ENCODE assay signal across 5 fruit fly cellular contexts in genomic region chrX:1858867-1859266, dm6.
TF ChIP-seq lines count a peak whose summit lies in the region.

Gene Lamtor5, minus strand, starts transcription at chrX:1858971.

- TF ChIP-seq CTCF in whole organism, embryonic (GFP tag; optimal IDR thresholded peaks at IDR 0.05; lab: Kevin White, UChicago), result no peak

TF ChIP-seq in whole organism, adult, 20 proteins besides CTCF, POLR2A, EP300 and RAD21 (continues in another document):
- TF ChIP-seq Hr96 (GFP tag; optimal IDR thresholded peaks at IDR 0.05; lab: Kevin White, UChicago) (peak; percentile 2), kay (GFP tag; lab: Kevin White, UChicago; ENCODE audit: borderline replicate concordance) (no peak), pad (GFP tag; optimal IDR thresholded peaks at IDR 0.05; lab: Kevin White, UChicago) (peak; percentile 21), CG5204 (GFP tag; optimal IDR thresholded peaks at IDR 0.05; lab: Kevin White, UChicago) (peak; percentile 41), Crg-1 (GFP tag; optimal IDR thresholded peaks at IDR 0.05; lab: Kevin White, UChicago) (no peak), Mnt (GFP tag; optimal IDR thresholded peaks at IDR 0.05; lab: Kevin White, UChicago) (peak; percentile 29), Clk (GFP tag; optimal IDR thresholded peaks at IDR 0.05; lab: Kevin White, UChicago) (no peak), cic (GFP tag; optimal IDR thresholded peaks at IDR 0.05; lab: Kevin White, UChicago) (no peak), cnc (optimal IDR thresholded peaks at IDR 0.05; lab: Kevin White, UChicago) (no peak), CG7101 (tag; optimal IDR thresholded peaks at IDR 0.05; lab: Kevin White, UChicago) (peak; percentile 51), CG33017 (tag; optimal IDR thresholded peaks at IDR 0.05; lab: Kevin White, UChicago) (peak; percentile 20), CG1620 (GFP tag; optimal IDR thresholded peaks at IDR 0.05; lab: Kevin White, UChicago) (peak; percentile 44), CG11617 (GFP tag; optimal IDR thresholded peaks at IDR 0.05; lab: Kevin White, UChicago) (peak; percentile 56), bab1 (GFP tag; optimal IDR thresholded peaks at IDR 0.05; lab: Kevin White, UChicago) (peak; percentile 77), CG7045 (GFP tag; optimal IDR thresholded peaks at IDR 0.05; lab: Kevin White, UChicago) (peak; percentile 22), tj (GFP tag; optimal IDR thresholded peaks at IDR 0.05; lab: Kevin White, UChicago) (no peak), toe (GFP tag; optimal IDR thresholded peaks at IDR 0.05; lab: Kevin White, UChicago) (no peak), CG14711 (tag; optimal IDR thresholded peaks at IDR 0.05; lab: Kevin White, UChicago) (peak; percentile 51)

TF ChIP-seq in whole organism, embryonic, 481 proteins besides CTCF, POLR2A, EP300 and RAD21 (continues in another document):
- TF ChIP-seq CG4707 (GFP tag; optimal IDR thresholded peaks at IDR 0.05; lab: Kevin White, UChicago) (peak; percentile 51), Hr3 (GFP tag; optimal IDR thresholded peaks at IDR 0.05; lab: Kevin White, UChicago) (no peak), CG31224 (GFP tag; IDR thresholded peaks at IDR 0.05; lab: Robert Waterston, UW) (no peak), scrt (GFP tag; optimal IDR thresholded peaks at IDR 0.05; lab: Kevin White, UChicago) (no peak), CG2199 (GFP tag; IDR thresholded peaks at IDR 0.05; lab: Robert Waterston, UW) (no peak), Side (GFP tag; optimal IDR thresholded peaks at IDR 0.05; lab: Kevin White, UChicago) (no peak), sqz (GFP tag; optimal IDR thresholded peaks at IDR 0.05; lab: Kevin White, UChicago) (peak; percentile 13), CG3407 (GFP tag; optimal IDR thresholded peaks at IDR 0.05; lab: Kevin White, UChicago) (no peak), nerfin-2 (GFP tag; IDR thresholded peaks at IDR 0.05; lab: Robert Waterston, UW; ENCODE audit: partially characterized antibody) (peak; percentile 23; the same call in 1 of the 2 replicates), BEAF-32 (GFP tag; optimal IDR thresholded peaks at IDR 0.05; lab: Kevin White, UChicago) (peak; percentile 15), D19B (GFP tag; optimal IDR thresholded peaks at IDR 0.05; lab: Kevin White, UChicago) (peak; percentile 1), gem (tag; optimal IDR thresholded peaks at IDR 0.05; lab: Kevin White, UChicago) (peak; percentile 68), az2 (GFP tag; optimal IDR thresholded peaks at IDR 0.05; lab: Kevin White, UChicago) (peak; percentile 21), Scr (GFP tag; IDR thresholded peaks at IDR 0.05; lab: Robert Waterston, UW; ENCODE audit: partially characterized antibody) (0 out of 2 replicates have a peak, but pooled peaks have one; percentile 21), CG4820 (GFP tag; optimal IDR thresholded peaks at IDR 0.05; lab: Kevin White, UChicago) (peak; percentile 9), CG17186 (GFP tag; optimal IDR thresholded peaks at IDR 0.05; lab: Kevin White, UChicago) (no peak), ftz-f1 (GFP tag; optimal IDR thresholded peaks at IDR 0.05; lab: Kevin White, UChicago) (no peak), jumu (GFP tag; optimal IDR thresholded peaks at IDR 0.05; lab: Kevin White, UChicago) (peak; percentile 29)

TF ChIP-seq in whole organism, prepupa, 60 proteins besides CTCF, POLR2A, EP300 and RAD21 (continues in another document):
- TF ChIP-seq CG6163 (GFP tag; IDR thresholded peaks at IDR 0.05; lab: Robert Waterston, UW) (peak; percentile 63), CG7368 (GFP tag; optimal IDR thresholded peaks at IDR 0.05; lab: Kevin White, UChicago) (peak; percentile 52), esn (GFP tag; optimal IDR thresholded peaks at IDR 0.05; lab: Kevin White, UChicago) (peak; percentile 63), CG1621 (tag; optimal IDR thresholded peaks at IDR 0.05; lab: Kevin White, UChicago) (no peak), salr (GFP tag; optimal IDR thresholded peaks at IDR 0.05; lab: Kevin White, UChicago) (no peak), Eip93F (GFP tag; optimal IDR thresholded peaks at IDR 0.05; lab: Kevin White, UChicago) (no peak), CG11762 (GFP tag; optimal IDR thresholded peaks at IDR 0.05; lab: Kevin White, UChicago; ENCODE audit: insufficient read depth) (no peak), Hr39 (GFP tag; optimal IDR thresholded peaks at IDR 0.05; lab: Kevin White, UChicago) (peak; percentile 51), CG4318 (GFP tag; optimal IDR thresholded peaks at IDR 0.05; lab: Kevin White, UChicago) (no peak), fd59A (GFP tag; optimal IDR thresholded peaks at IDR 0.05; lab: Kevin White, UChicago) (peak; percentile 10), Sox14 (GFP tag; optimal IDR thresholded peaks at IDR 0.05; lab: Kevin White, UChicago) (peak; percentile 82), achi (GFP tag; optimal IDR thresholded peaks at IDR 0.05; lab: Kevin White, UChicago) (peak; percentile 41), CG11294 (GFP tag; IDR thresholded peaks at IDR 0.05; lab: Robert Waterston, UW) (no peak), CG16779 (tag; optimal IDR thresholded peaks at IDR 0.05; lab: Kevin White, UChicago) (no peak), CG31627 (GFP tag; optimal IDR thresholded peaks at IDR 0.05; lab: Kevin White, UChicago) (peak; percentile 47), Ets21C (GFP tag; optimal IDR thresholded peaks at IDR 0.05; lab: Kevin White, UChicago) (peak; percentile 6), topi (GFP tag; optimal IDR thresholded peaks at IDR 0.05; lab: Kevin White, UChicago) (peak; percentile 70), svp (GFP tag; lab: Kevin White, UChicago) (peak; percentile 83), Eip78C (GFP tag; lab: Kevin White, UChicago) (peak; percentile 72), eg (GFP tag; IDR thresholded peaks at IDR 0.05; lab: Robert Waterston, UW) (peak; percentile 42; the same call in 1 of the 3 replicates)

TF ChIP-seq in whole organism, pupa, 21 proteins besides CTCF, POLR2A, EP300 and RAD21:
- TF ChIP-seq CG9948 (tag; optimal IDR thresholded peaks at IDR 0.05; lab: Kevin White, UChicago), result peak; percentile 27
- TF ChIP-seq CG34367 (tag; optimal IDR thresholded peaks at IDR 0.05; lab: Kevin White, UChicago), result peak; percentile 20
- TF ChIP-seq CG8301 (tag; optimal IDR thresholded peaks at IDR 0.05; lab: Kevin White, UChicago), result peak; percentile 52
- TF ChIP-seq Snoo (tag; optimal IDR thresholded peaks at IDR 0.05; lab: Kevin White, UChicago), result peak; percentile 30
- peak; percentile 29 for TF ChIP-seq CG17806 (tag; optimal IDR thresholded peaks at IDR 0.05; lab: Kevin White, UChicago)
- peak; percentile 55 for TF ChIP-seq Pif1B (GFP tag; optimal IDR thresholded peaks at IDR 0.05; lab: Kevin White, UChicago)
- TF ChIP-seq Ets98B (GFP tag; IDR thresholded peaks at IDR 0.05; lab: Robert Waterston, UW), result peak; percentile 11; the same call in 1 of the 2 replicates
- TF ChIP-seq CG15710 (tag; optimal IDR thresholded peaks at IDR 0.05; lab: Kevin White, UChicago), result peak; percentile 28
- no peak for TF ChIP-seq rn (GFP tag; IDR thresholded peaks at IDR 0.05; lab: Robert Waterston, UW)
- TF ChIP-seq CG4496 (GFP tag; IDR thresholded peaks at IDR 0.05; lab: Robert Waterston, UW), result peak; percentile 66
- peak; percentile 51 for TF ChIP-seq CG8159 (tag; optimal IDR thresholded peaks at IDR 0.05; lab: Kevin White, UChicago)
- no peak for TF ChIP-seq CG14655 (GFP tag; optimal IDR thresholded peaks at IDR 0.05; lab: Kevin White, UChicago)
- no peak for TF ChIP-seq gl (tag; optimal IDR thresholded peaks at IDR 0.05; lab: Kevin White, UChicago)
- TF ChIP-seq CG10348 (GFP tag; IDR thresholded peaks at IDR 0.05; lab: Robert Waterston, UW), result no peak
- TF ChIP-seq EcR (GFP tag; optimal IDR thresholded peaks at IDR 0.05; lab: Kevin White, UChicago), result no peak
- TF ChIP-seq D1 (tag; optimal IDR thresholded peaks at IDR 0.05; lab: Kevin White, UChicago), result no peak
- TF ChIP-seq CG12605 (GFP tag; IDR thresholded peaks at IDR 0.05; lab: Robert Waterston, UW), result no peak
- no peak for TF ChIP-seq Pif1A (GFP tag; optimal IDR thresholded peaks at IDR 0.05; lab: Kevin White, UChicago)
- TF ChIP-seq CG13204 (GFP tag; optimal IDR thresholded peaks at IDR 0.05; lab: Kevin White, UChicago), result no peak
- peak; percentile 33; the same call in 1 of the 2 replicates for TF ChIP-seq CG32121 (GFP tag; IDR thresholded peaks at IDR 0.05; lab: Robert Waterston, UW)
- TF ChIP-seq fd96Ca (GFP tag; IDR thresholded peaks at IDR 0.05; lab: Robert Waterston, UW), result peak; percentile 53; the same call in 2 of the 3 replicates

TF ChIP-seq in whole organism, wandering third instar larva, 38 proteins besides CTCF, POLR2A, EP300 and RAD21:
- TF ChIP-seq foxo (GFP tag; optimal IDR thresholded peaks at IDR 0.05; lab: Kevin White, UChicago) (peak in 1 of 2 experiments; percentile 50), h (GFP tag; optimal IDR thresholded peaks at IDR 0.05; lab: Kevin White, UChicago) (peak; percentile 54), Hnf4 (GFP tag; optimal IDR thresholded peaks at IDR 0.05; lab: Kevin White, UChicago) (peak; percentile 58), psq (GFP tag; optimal IDR thresholded peaks at IDR 0.05; lab: Kevin White, UChicago) (peak; percentile 36), CG32264 (GFP tag; optimal IDR thresholded peaks at IDR 0.05; lab: Kevin White, UChicago) (no peak), HLH106 (tag; optimal IDR thresholded peaks at IDR 0.05; lab: Kevin White, UChicago) (peak; percentile 57), ey (GFP tag; optimal IDR thresholded peaks at IDR 0.05; lab: Kevin White, UChicago) (peak; percentile 35), woc (GFP tag; optimal IDR thresholded peaks at IDR 0.05; lab: Kevin White, UChicago) (peak; percentile 68), CrebA (GFP tag; optimal IDR thresholded peaks at IDR 0.05; lab: Kevin White, UChicago; ENCODE audit: borderline replicate concordance) (no peak), Rel (GFP tag; optimal IDR thresholded peaks at IDR 0.05; lab: Kevin White, UChicago) (no peak), Rel (tag; optimal IDR thresholded peaks at IDR 0.05; lab: Kevin White, UChicago) (peak; percentile 43), rgr (GFP tag; optimal IDR thresholded peaks at IDR 0.05; lab: Kevin White, UChicago) (peak; percentile 39), Jra (GFP tag; optimal IDR thresholded peaks at IDR 0.05; lab: Kevin White, UChicago) (peak; percentile 34), Abd-B (GFP tag; optimal IDR thresholded peaks at IDR 0.05; lab: Kevin White, UChicago) (no peak), Sp1 (GFP tag; optimal IDR thresholded peaks at IDR 0.05; lab: Kevin White, UChicago) (peak; percentile 51), usp (GFP tag; optimal IDR thresholded peaks at IDR 0.05; lab: Kevin White, UChicago) (no peak), Hr83 (GFP tag; optimal IDR thresholded peaks at IDR 0.05; lab: Kevin White, UChicago; ENCODE audit: poor library complexity, severe bottlenecking) (peak; percentile 1), fru (GFP tag; optimal IDR thresholded peaks at IDR 0.05; lab: Kevin White, UChicago) (peak; percentile 54), Dfd (GFP tag; optimal IDR thresholded peaks at IDR 0.05; lab: Kevin White, UChicago) (no peak), dmrt93B (GFP tag; optimal IDR thresholded peaks at IDR 0.05; lab: Kevin White, UChicago) (no peak), dsf (GFP tag; optimal IDR thresholded peaks at IDR 0.05; lab: Kevin White, UChicago; ENCODE audit: borderline replicate concordance) (no peak), br (GFP tag; optimal IDR thresholded peaks at IDR 0.05; lab: Kevin White, UChicago) (peak; percentile 19)
